Worm (Caenorhabditis elegans): Measurements from ENCODE around the gene mtrr-1.

- TF ChIP-seq ref-1 (GFP tag; conservative IDR thresholded peaks at IDR 0.05) (no peak), flt-1 (GFP tag; IDR thresholded peaks at IDR 0.05) (no peak), klf-2 (GFP tag; conservative IDR thresholded peaks at IDR 0.05) (no peak), tab-1 (GFP tag; IDR thresholded peaks at IDR 0.05) (no peak), med-1 (GFP tag; optimal IDR thresholded peaks at IDR 0.05; ENCODE audit: insufficient read depth) (no peak)
Observed at ce11 chrII:9282065-9282464, 3.7 kb upstream of the mtrr-1 start.
